Worm (Caenorhabditis elegans) whole organism, L1 larva: Measurements from ENCODE around the gene H05C05.2.

Source experiments
- C04F5.9 ChIP-seq: sonication (generic microtip); optimal IDR thresholded peaks from 2 replicates; lab custom pipeline; 2016; ENCODE audit warnings: missing genetic modification characterization, missing compliant biosample characterization
- F16B12.6 ChIP-seq: fragments of 150-350 bp; optimal IDR thresholded peaks from 2 replicates; lab custom pipeline; 2014; ENCODE audit warnings: missing biosample characterization, missing genetic modification characterization
- alr-1 ChIP-seq: fragments of 200-800 bp; sonication (Bioruptor generic); optimal IDR thresholded peaks from 2 replicates; lab custom pipeline; 2018; ENCODE audit warnings: borderline replicate concordance, mild to moderate bottlenecking, missing genetic modification characterization, missing compliant biosample characterization
- aly-2 ChIP-seq: fragments of 150-350 bp; optimal IDR thresholded peaks from 2 replicates; lab custom pipeline; 2014; ENCODE audit warnings: missing biosample characterization, missing genetic modification characterization
- blmp-1 ChIP-seq: fragments of 150-350 bp; optimal IDR thresholded peaks from 2 replicates; lab custom pipeline; 2014; ENCODE audit warnings: missing biosample characterization, missing genetic modification characterization
- ceh-63 ChIP-seq: fragments of 200-800 bp; sonication (Bioruptor generic); optimal IDR thresholded peaks from 2 replicates; lab custom pipeline; 2018; ENCODE audit warnings: mild to moderate bottlenecking, missing genetic modification characterization, missing compliant biosample characterization
- ceh-8 ChIP-seq: fragments of 200-800 bp; sonication (Bioruptor generic); optimal IDR thresholded peaks from 2 replicates; lab custom pipeline; 2018; ENCODE audit warnings: mild to moderate bottlenecking, missing genetic modification characterization, moderate library complexity, missing compliant biosample characterization
- ceh-88 ChIP-seq: fragments of 200-800 bp; sonication (Bioruptor generic); IDR thresholded peaks from 2 replicates; pipeline ENCODE4 v1.3.6; 2022; ENCODE audit warnings: missing genetic modification characterization, missing compliant biosample characterization
- ceh-90 ChIP-seq: sonication (generic microtip); optimal IDR thresholded peaks from 2 replicates; lab custom pipeline; 2016; ENCODE audit warnings: missing genetic modification characterization, missing compliant biosample characterization
- ces-1 ChIP-seq: fragments of 150-350 bp; optimal IDR thresholded peaks from 2 replicates; lab custom pipeline; 2014; ENCODE audit warnings: missing biosample characterization, missing genetic modification reagents, missing genetic modification characterization
- dpl-1 ChIP-seq, 3 experiments: fragments of 150-350 bp in 2 of 3; sonication (generic microtip) in 1 of 3; optimal IDR thresholded peaks; 2 replicates each; lab custom pipeline; 2014 to 2017; ENCODE audit warnings: missing biosample characterization in 3 of 3, missing genetic modification characterization in 3 of 3, missing genetic modification reagents in 3 of 3
- efl-3 ChIP-seq: fragments of 200-800 bp; sonication (Bioruptor generic); optimal IDR thresholded peaks from 2 replicates; lab custom pipeline; 2018; ENCODE audit warnings: mild to moderate bottlenecking, missing genetic modification characterization, missing compliant biosample characterization
- egl-13 ChIP-seq: sonication (generic microtip); optimal IDR thresholded peaks from 2 replicates; lab custom pipeline; 2016; ENCODE audit warnings: missing genotype, missing genetic modification reagents, missing genetic modification characterization, missing compliant biosample characterization
- egl-27 ChIP-seq, 2 experiments: fragments of 150-350 bp in 1 of 2; sonication (generic microtip); optimal IDR thresholded peaks; 3 replicates each; lab custom pipeline; 2017 to 2018; ENCODE audit warnings: missing biosample characterization in 2 of 2, missing genetic modification characterization in 2 of 2, missing genetic modification reagents in 2 of 2
- elt-3 ChIP-seq, 6 experiments: fragments of 150-350 bp in 1 of 6; sonication (generic microtip); optimal IDR thresholded peaks; 2 replicates each; lab custom pipeline; 2017 to 2018; ENCODE audit warnings: missing biosample characterization in 6 of 6, missing genetic modification characterization in 6 of 6, inconsistent platforms in 1 of 6
- ets-5 ChIP-seq: fragments of 200-800 bp; sonication (Bioruptor generic); IDR thresholded peaks from 2 replicates; pipeline ENCODE4 v1.3.6; 2022; ENCODE audit warnings: missing genetic modification characterization, missing compliant biosample characterization
- fkh-10 ChIP-seq: sonication (generic microtip); optimal IDR thresholded peaks from 2 replicates; lab custom pipeline; 2017; ENCODE audit warnings: missing biosample characterization, missing genetic modification reagents, missing genetic modification characterization
- fkh-8 ChIP-seq: sonication (generic microtip); optimal IDR thresholded peaks from 2 replicates; lab custom pipeline; 2016; ENCODE audit warnings: mild to moderate bottlenecking, missing genetic modification characterization, missing compliant biosample characterization
- hlh-17 ChIP-seq: fragments of 200-800 bp; sonication (Bioruptor generic); optimal IDR thresholded peaks from 2 replicates; lab custom pipeline; 2018; ENCODE audit warnings: missing genetic modification characterization, mild to moderate bottlenecking, missing compliant biosample characterization, moderate library complexity, borderline replicate concordance
- hlh-4 ChIP-seq: sonication (generic microtip); optimal IDR thresholded peaks from 2 replicates; lab custom pipeline; 2016; ENCODE audit warnings: mild to moderate bottlenecking, missing genetic modification characterization, missing compliant biosample characterization
- hpl-2 ChIP-seq: fragments of 150-350 bp; optimal IDR thresholded peaks from 2 replicates; lab custom pipeline; 2014; ENCODE audit warnings: missing biosample characterization, missing genetic modification reagents, missing genetic modification characterization
- irx-1 ChIP-seq: sonication (generic microtip); optimal IDR thresholded peaks from 2 replicates; lab custom pipeline; 2016; ENCODE audit warnings: missing genetic modification characterization, missing compliant biosample characterization
- jun-1 ChIP-seq: fragments of 150-350 bp; optimal IDR thresholded peaks from 2 replicates; lab custom pipeline; 2014; ENCODE audit warnings: missing biosample characterization, missing genetic modification reagents, missing genetic modification characterization
- lin-15B ChIP-seq: fragments of 150-350 bp; sonication (generic microtip); optimal IDR thresholded peaks from 3 replicates; lab custom pipeline; 2014; ENCODE audit warnings: missing biosample characterization, missing genetic modification characterization
- lin-39 ChIP-seq: fragments of 150-350 bp; optimal IDR thresholded peaks from 2 replicates; lab custom pipeline; 2014; ENCODE audit warnings: missing biosample characterization, missing genetic modification reagents, missing genetic modification characterization
- lir-3 ChIP-seq: sonication (generic microtip); optimal IDR thresholded peaks from 2 replicates; lab custom pipeline; 2016; ENCODE audit warnings: mild to moderate bottlenecking, missing genetic modification characterization, moderate library complexity, missing compliant biosample characterization; ENCODE audit not compliant: poor library complexity
- lsy-2 ChIP-seq, 2 experiments: fragments of 150-350 bp; optimal IDR thresholded peaks; 2 replicates each; lab custom pipeline; 2014; ENCODE audit warnings: missing biosample characterization in 2 of 2, missing genetic modification characterization in 2 of 2
- mab-9 ChIP-seq: fragments of 200-800 bp; sonication (Bioruptor generic); IDR thresholded peaks from 2 replicates; pipeline ENCODE4 v1.3.6; 2022; ENCODE audit warnings: missing genetic modification reagents, missing genetic modification characterization, missing compliant biosample characterization
- mdl-1 ChIP-seq, 2 experiments: fragments of 150-350 bp; optimal IDR thresholded peaks; 2 replicates each; lab custom pipeline; 2014 to 2017; ENCODE audit warnings: missing biosample characterization in 2 of 2, missing genetic modification characterization in 2 of 2, inconsistent platforms in 1 of 2
- mef-2 ChIP-seq: fragments of 150-350 bp; optimal IDR thresholded peaks from 2 replicates; lab custom pipeline; 2014; ENCODE audit warnings: missing biosample characterization, missing genetic modification characterization
- mep-1 ChIP-seq: fragments of 150-350 bp; optimal IDR thresholded peaks from 2 replicates; lab custom pipeline; 2014; ENCODE audit warnings: missing biosample characterization, missing genetic modification characterization
- nhr-12 ChIP-seq: sonication (generic microtip); optimal IDR thresholded peaks from 2 replicates; lab custom pipeline; 2017; ENCODE audit warnings: missing biosample characterization, missing genetic modification characterization
- nhr-19 ChIP-seq: fragments of 200-800 bp; sonication (Bioruptor generic); conservative IDR thresholded peaks from 2 replicates; pipeline ENCODE4 v1.3.6; 2022; ENCODE audit warnings: missing genetic modification characterization, missing compliant biosample characterization
- nhr-237 ChIP-seq: fragments of 150-350 bp; optimal IDR thresholded peaks from 2 replicates; lab custom pipeline; 2014; ENCODE audit warnings: missing biosample characterization, missing genetic modification characterization
- nhr-71 ChIP-seq: sonication (generic microtip); optimal IDR thresholded peaks from 2 replicates; lab custom pipeline; 2016; ENCODE audit warnings: mild to moderate bottlenecking, missing genetic modification characterization, moderate library complexity, missing compliant biosample characterization
- nhr-76 ChIP-seq: sonication (generic microtip); optimal IDR thresholded peaks from 2 replicates; lab custom pipeline; 2017; ENCODE audit warnings: missing biosample characterization, missing genetic modification characterization
- nhr-90 ChIP-seq: sonication (generic microtip); optimal IDR thresholded peaks from 2 replicates; lab custom pipeline; 2016; ENCODE audit warnings: mild to moderate bottlenecking, missing genetic modification characterization, missing compliant biosample characterization; ENCODE audit not compliant: poor library complexity
- pax-3 ChIP-seq: fragments of 200-800 bp; sonication (Bioruptor generic); optimal IDR thresholded peaks from 2 replicates; lab custom pipeline; 2018; ENCODE audit warnings: mild to moderate bottlenecking, missing genetic modification characterization, moderate library complexity, missing compliant biosample characterization
- pqm-1 ChIP-seq: sonication (generic microtip); optimal IDR thresholded peaks from 3 replicates; lab custom pipeline; 2017; ENCODE audit warnings: missing biosample characterization, missing genetic modification characterization
- skn-1 ChIP-seq: fragments of 150-350 bp; optimal IDR thresholded peaks from 2 replicates; lab custom pipeline; 2014; ENCODE audit warnings: missing biosample characterization, missing genetic modification characterization
- sox-4 ChIP-seq: sonication (generic microtip); optimal IDR thresholded peaks from 2 replicates; lab custom pipeline; 2016; ENCODE audit warnings: missing genetic modification characterization, missing compliant biosample characterization
- sptf-1 ChIP-seq: fragments of 150-350 bp; optimal IDR thresholded peaks from 2 replicates; lab custom pipeline; 2014; ENCODE audit warnings: missing biosample characterization, missing genetic modification characterization
- sup-37 ChIP-seq: fragments of 200-800 bp; sonication (Bioruptor generic); optimal IDR thresholded peaks from 2 replicates; lab custom pipeline; 2018; ENCODE audit warnings: mild to moderate bottlenecking, missing genetic modification characterization, missing compliant biosample characterization
- tbx-2 ChIP-seq: sonication (generic microtip); optimal IDR thresholded peaks from 2 replicates; lab custom pipeline; 2016; ENCODE audit warnings: missing genetic modification characterization, missing compliant biosample characterization
- unc-130 ChIP-seq: fragments of 150-350 bp; optimal IDR thresholded peaks from 2 replicates; lab custom pipeline; 2017; ENCODE audit warnings: missing biosample characterization, missing genetic modification characterization, inconsistent platforms
- unc-30 ChIP-seq: sonication (generic microtip); optimal IDR thresholded peaks from 2 replicates; lab custom pipeline; 2017; ENCODE audit warnings: missing biosample characterization, missing genetic modification characterization
- unc-62 ChIP-seq: fragments of 150-350 bp; optimal IDR thresholded peaks from 2 replicates; lab custom pipeline; 2014; ENCODE audit warnings: missing biosample characterization, missing genetic modification reagents, missing genetic modification characterization
- unc-86 ChIP-seq: sonication (generic microtip); optimal IDR thresholded peaks from 2 replicates; lab custom pipeline; 2016; ENCODE audit warnings: missing genetic modification characterization, missing compliant biosample characterization
- vab-15 ChIP-seq: sonication (generic microtip); optimal IDR thresholded peaks from 2 replicates; lab custom pipeline; 2017; ENCODE audit warnings: missing genotype, mild to moderate bottlenecking, missing genetic modification characterization, missing compliant biosample characterization
- xbp-1 ChIP-seq: sonication (generic microtip); optimal IDR thresholded peaks from 2 replicates; lab custom pipeline; 2016; ENCODE audit warnings: missing genetic modification characterization, missing compliant biosample characterization
- zip-4 ChIP-seq: fragments of 200-800 bp; sonication (Bioruptor generic); optimal IDR thresholded peaks from 2 replicates; lab custom pipeline; 2018; ENCODE audit warnings: mild to moderate bottlenecking, missing genetic modification characterization, moderate library complexity, missing compliant biosample characterization
- ztf-11 ChIP-seq, 2 experiments: sonication (generic microtip); optimal IDR thresholded peaks; 2 replicates each; lab custom pipeline; 2016 to 2017; ENCODE audit warnings: missing genetic modification characterization in 2 of 2, missing biosample characterization in 1 of 2, missing compliant biosample characterization in 1 of 2

The H05C05.2 gene

ce11 chrIII:2966462-2966861 is 1.0 kb upstream of the H05C05.2 start:
- TF ChIP-seq alr-1 (no peak), nhr-237 (peak; percentile 56), ets-5 (no peak), nhr-76 (tag; lab: Kevin White, UChicago) (no peak), blmp-1 (peak; percentile 67), ces-1 (GFP tag; lab: Kevin White, UChicago) (no peak), ztf-11 (tag; optimal IDR thresholded peaks at IDR 0.05; lab: Kevin White, UChicago) (peak in 1 of 2 experiments; percentile 48), fkh-10 (GFP tag; lab: Kevin White, UChicago) (peak; percentile 45), skn-1 (tag; lab: Kevin White, UChicago) (peak; percentile 42), mdl-1 (tag; optimal IDR thresholded peaks at IDR 0.05; lab: Kevin White, UChicago) (peak in 1 of 2 experiments; percentile 70), zip-4 (GFP tag; lab: Kevin White, UChicago) (peak; percentile 50), lin-15B (tag; lab: Kevin White, UChicago) (peak; percentile 77), lir-3 (no peak), hlh-4 (tag; lab: Kevin White, UChicago) (no peak), dpl-1 (GFP tag; optimal IDR thresholded peaks at IDR 0.05; lab: Kevin White, UChicago) (peak; percentile 90 to 91 (median 90)), ceh-63 (GFP tag; lab: Kevin White, UChicago) (no peak), irx-1 (tag; lab: Kevin White, UChicago) (peak; percentile 80), egl-27 (tag; optimal IDR thresholded peaks at IDR 0.05; lab: Kevin White, UChicago) (peak in 1 of 2 experiments; percentile 51), pax-3 (tag; lab: Kevin White, UChicago) (peak; percentile 66), ceh-90 (tag; lab: Kevin White, UChicago) (peak; percentile 3), nhr-19 (GFP tag; lab: Robert Waterston, UW) (peak; percentile 91), xbp-1 (tag; lab: Kevin White, UChicago) (peak; percentile 86), elt-3 (tag; optimal IDR thresholded peaks at IDR 0.05; lab: Kevin White, UChicago) (peak in 2 of 6 experiments; percentile 8 to 29), lin-39 (tag; lab: Kevin White, UChicago) (peak; percentile 21), aly-2 (tag; lab: Kevin White, UChicago) (peak; percentile 40), F16B12.6 (tag; lab: Kevin White, UChicago) (peak; percentile 58), mef-2 (tag; lab: Kevin White, UChicago) (peak; percentile 19), tbx-2 (tag; lab: Kevin White, UChicago) (peak; percentile 87), vab-15 (tag; lab: Kevin White, UChicago) (no peak), nhr-71 (tag; lab: Kevin White, UChicago) (peak; percentile 95), sup-37 (GFP tag; lab: Kevin White, UChicago) (no peak), unc-30 (tag; lab: Kevin White, UChicago) (no peak), ceh-8 (GFP tag; lab: Kevin White, UChicago) (peak; percentile 61), ceh-88 (GFP tag; lab: Robert Waterston, UW) (peak; percentile 75; the same call in 1 of the 2 replicates), sptf-1 (tag; lab: Kevin White, UChicago) (no peak), nhr-90 (peak; percentile 85), C04F5.9 (tag; lab: Kevin White, UChicago) (peak; percentile 38), egl-13 (tag; lab: Kevin White, UChicago) (peak; percentile 66), pqm-1 (tag; lab: Kevin White, UChicago) (no peak), fkh-8 (tag; lab: Kevin White, UChicago) (peak; percentile 88), unc-86 (peak; percentile 85), hpl-2 (GFP tag; lab: Kevin White, UChicago) (peak; percentile 5), sox-4 (tag; lab: Kevin White, UChicago) (peak; percentile 50), unc-62 (GFP tag; lab: Kevin White, UChicago) (no peak), nhr-12 (tag; lab: Kevin White, UChicago) (no peak), mab-9 (GFP tag; lab: Robert Waterston, UW) (peak; percentile 76), mep-1 (tag; lab: Kevin White, UChicago) (peak; percentile 83), jun-1 (tag; lab: Kevin White, UChicago) (peak; percentile 59), lsy-2 (tag; optimal IDR thresholded peaks at IDR 0.05; lab: Kevin White, UChicago) (peak; percentile 84 to 90), efl-3 (no peak), unc-130 (tag; lab: Kevin White, UChicago) (peak; percentile 69), hlh-17 (no peak)
